Worm (Caenorhabditis elegans): ENCODE measurements around the gene F37C4.4.

The F37C4.4 gene

ce11 chrIV:3867252-3867651 is at the start of gene F37C4.4:
Gene F37C4.4, plus strand, starts transcription at chrIV:3867309.
- no peak for TF ChIP-seq W03F9.2 (tag; optimal IDR thresholded peaks at IDR 0.05)
- no peak for TF ChIP-seq him-1 (tag; optimal IDR thresholded peaks at IDR 0.05)
- TF ChIP-seq dao-5 (tag; optimal IDR thresholded peaks at IDR 0.05): no peak

DNA sequence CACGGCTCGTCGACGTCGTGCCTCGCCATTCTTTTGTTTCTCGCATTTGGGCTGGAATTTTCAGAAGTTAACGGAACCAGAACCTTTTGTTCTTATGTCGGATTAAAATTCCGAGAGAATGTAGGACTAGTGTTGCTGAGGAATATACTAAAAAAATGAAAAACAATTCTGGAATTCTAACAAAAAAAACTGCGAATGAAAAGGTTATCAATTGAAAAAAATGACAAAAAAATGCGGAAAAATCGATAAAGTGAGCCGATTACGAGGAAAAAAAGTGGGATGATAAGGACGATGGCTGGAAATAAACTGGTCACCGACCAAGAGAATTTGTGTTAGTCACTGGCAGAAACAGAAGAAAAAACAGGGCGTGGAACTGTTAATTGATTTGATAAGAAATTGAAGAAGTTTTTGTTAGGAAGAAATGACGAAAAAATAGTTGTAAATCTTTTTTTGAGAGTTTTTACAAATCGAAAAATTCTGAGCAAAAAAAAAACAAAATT is 47.8 kb upstream of the F37C4.4 start, which contains the start of gene bris-1:
bris-1 (minus strand) TSS at position 51 of the 500 bp plus-strand sequence.
- TF ChIP-seq dao-5 (tag; optimal IDR thresholded peaks at IDR 0.05) (no peak), W03F9.2 (tag; optimal IDR thresholded peaks at IDR 0.05) (no peak), him-1 (tag; optimal IDR thresholded peaks at IDR 0.05) (no peak)

DNA sequence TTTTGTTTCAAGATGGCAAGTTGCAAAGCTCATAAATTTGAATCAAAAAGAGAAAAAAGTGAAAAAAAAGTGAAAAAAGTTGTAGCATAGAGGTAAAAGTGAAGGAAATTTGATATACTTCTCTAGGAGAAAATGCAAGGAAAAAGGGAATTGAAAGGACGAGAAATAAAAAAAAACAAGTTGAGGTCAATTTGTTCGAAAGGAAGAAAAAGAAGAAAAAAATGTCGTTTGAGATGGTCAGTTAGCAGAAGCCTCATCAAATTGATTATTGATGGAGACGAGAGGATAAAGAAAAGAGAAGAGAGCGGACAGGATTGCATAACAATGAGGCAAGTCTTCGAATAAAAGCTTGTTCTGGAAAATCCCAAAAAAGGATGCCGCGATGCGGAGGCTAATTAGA is 47.0 kb upstream of the F37C4.4 start:
- TF ChIP-seq dao-5 (tag; optimal IDR thresholded peaks at IDR 0.05): no peak
- no peak for TF ChIP-seq W03F9.2 (tag; optimal IDR thresholded peaks at IDR 0.05)

DNA sequence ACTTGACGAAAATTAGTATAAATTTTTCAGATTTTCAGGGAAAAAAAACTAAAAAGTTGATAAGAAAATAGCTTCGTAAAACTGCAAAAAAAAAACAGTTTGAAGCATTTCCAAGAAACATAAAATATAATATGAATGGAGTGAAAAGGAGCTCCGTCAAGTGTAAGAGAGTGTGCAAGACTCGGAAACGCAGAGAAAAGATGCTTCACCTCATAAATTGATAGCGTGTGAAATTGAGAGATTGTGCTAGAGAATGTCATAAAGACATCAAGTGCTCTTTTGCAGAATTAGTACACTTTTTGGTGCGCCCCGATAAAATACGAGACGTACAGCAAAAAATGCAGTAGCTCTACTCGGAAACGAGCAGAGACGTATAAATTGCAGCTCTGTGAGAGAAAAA is 45.6 kb upstream of the F37C4.4 start:
- TF ChIP-seq W03F9.2 (tag; optimal IDR thresholded peaks at IDR 0.05): no peak
- no peak for TF ChIP-seq dao-5 (tag; optimal IDR thresholded peaks at IDR 0.05)
- TF ChIP-seq him-1 (tag; optimal IDR thresholded peaks at IDR 0.05): no peak

DNA sequence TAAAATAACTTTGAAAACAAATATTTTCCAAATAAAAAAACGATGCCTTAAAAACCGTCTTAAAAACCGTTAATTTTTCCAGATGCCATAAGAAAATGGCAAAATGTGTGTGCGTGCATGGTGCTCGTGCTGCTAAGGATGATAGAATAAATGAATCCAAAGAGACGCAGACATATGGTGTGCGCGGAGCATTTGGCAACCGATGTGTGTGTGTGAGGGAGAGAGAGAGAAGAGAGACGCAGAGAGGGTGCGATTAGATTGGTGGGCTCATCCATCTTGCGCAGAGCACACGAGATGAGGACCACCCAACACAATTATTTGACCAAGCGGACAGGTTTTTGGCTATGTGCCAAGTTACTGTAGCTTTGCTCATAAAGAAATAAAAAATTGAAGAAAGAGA is 42.4 kb upstream of the F37C4.4 start:
- TF ChIP-seq W03F9.2 (tag; optimal IDR thresholded peaks at IDR 0.05) (no peak), him-1 (tag; optimal IDR thresholded peaks at IDR 0.05) (no peak), dao-5 (tag; optimal IDR thresholded peaks at IDR 0.05) (no peak)

DNA sequence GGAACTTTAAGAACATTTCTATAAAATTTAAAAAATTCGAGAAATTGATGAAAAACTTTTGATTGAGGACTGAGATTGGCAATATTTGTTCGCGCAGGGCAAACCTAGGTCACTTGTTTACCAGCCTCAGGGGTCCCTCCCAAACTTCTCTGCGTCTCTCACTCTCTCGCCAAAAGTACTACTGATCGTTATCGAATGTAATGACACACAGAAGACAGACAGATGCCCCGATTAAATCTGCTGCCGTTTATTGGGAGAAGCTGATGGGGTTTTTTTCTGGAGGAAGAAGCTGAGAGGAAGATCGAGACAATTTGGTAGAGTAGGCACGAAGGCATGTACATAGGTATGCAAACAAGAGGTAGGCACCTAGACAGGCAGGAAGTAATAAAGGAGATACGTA is 41.7 kb upstream of the F37C4.4 start:
- TF ChIP-seq W03F9.2 (tag; optimal IDR thresholded peaks at IDR 0.05) (no peak), dao-5 (tag; optimal IDR thresholded peaks at IDR 0.05) (no peak), him-1 (tag; optimal IDR thresholded peaks at IDR 0.05) (no peak)

DNA sequence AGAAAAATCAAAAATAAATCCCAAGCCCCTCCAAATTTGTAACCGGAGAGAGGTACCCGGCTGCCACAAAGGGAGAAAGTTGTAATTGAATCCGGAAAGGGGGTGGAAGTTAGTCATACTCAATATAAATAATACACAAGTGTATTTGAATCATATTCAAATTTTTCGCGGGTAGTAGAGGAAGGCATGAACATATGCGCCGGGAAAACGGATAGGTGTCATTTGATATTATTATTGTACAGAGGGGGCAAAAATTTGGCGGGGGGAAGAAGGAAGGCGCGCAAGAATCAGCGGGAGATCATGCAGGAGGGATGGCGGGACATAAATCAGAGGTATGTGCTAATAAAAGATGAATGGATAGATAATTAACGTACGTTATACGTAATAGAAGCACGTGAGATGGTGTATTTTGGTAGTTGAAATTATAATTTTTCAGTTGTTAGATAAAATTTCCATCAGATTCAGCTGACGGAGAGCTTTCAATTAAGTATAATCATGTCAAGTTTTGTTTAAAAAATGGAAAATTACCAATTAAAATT is 40.5 kb upstream of the F37C4.4 start, which contains the start of gene F28F9.3:
F28F9.3 (plus strand) TSS at position 301 of the 539 bp plus-strand sequence.
- TF ChIP-seq him-1 (tag; optimal IDR thresholded peaks at IDR 0.05) (no peak), dao-5 (tag; optimal IDR thresholded peaks at IDR 0.05) (no peak), W03F9.2 (tag; optimal IDR thresholded peaks at IDR 0.05) (no peak)

DNA sequence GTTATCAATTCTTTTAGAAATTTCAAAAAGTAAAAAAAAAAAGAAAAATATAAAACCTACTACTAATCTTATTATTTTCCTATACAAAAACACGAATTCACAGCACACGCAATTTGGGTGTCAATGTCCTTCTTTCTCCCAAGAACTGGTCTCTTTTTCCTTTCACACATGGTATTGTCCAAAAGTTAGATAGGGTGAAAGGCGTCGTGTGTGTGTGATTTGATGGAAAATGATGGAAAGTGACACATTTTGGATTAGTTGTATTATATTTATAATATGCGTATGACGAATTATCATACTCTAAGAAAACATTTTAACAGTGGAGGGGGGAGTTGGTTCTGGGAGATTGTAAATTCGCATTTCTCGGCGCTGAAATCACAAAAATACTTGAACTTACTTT is 39.4 kb upstream of the F37C4.4 start:
- TF ChIP-seq him-1 (tag; optimal IDR thresholded peaks at IDR 0.05) (no peak), dao-5 (tag; optimal IDR thresholded peaks at IDR 0.05) (no peak), W03F9.2 (tag; optimal IDR thresholded peaks at IDR 0.05) (no peak)

DNA sequence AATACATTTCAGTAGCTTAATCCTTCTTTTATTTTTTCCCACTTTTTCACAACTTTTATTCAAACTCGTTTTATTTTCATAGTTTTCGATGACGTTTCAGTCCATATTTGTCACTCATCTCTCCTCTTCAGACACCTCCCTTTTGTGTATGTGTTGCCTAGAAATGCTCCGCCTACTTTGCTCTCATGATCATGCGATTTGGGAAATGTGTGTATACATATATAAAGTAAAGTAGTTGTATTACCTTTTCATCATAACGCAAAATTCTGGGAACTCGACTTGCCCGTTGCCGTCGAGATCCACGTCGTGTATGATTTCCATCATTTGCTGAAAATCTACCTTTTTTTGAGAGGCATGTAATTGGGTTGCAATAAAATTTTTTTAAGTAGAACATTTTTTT is 35.1 kb upstream of the F37C4.4 start:
- TF ChIP-seq dao-5 (tag; optimal IDR thresholded peaks at IDR 0.05): no peak

DNA sequence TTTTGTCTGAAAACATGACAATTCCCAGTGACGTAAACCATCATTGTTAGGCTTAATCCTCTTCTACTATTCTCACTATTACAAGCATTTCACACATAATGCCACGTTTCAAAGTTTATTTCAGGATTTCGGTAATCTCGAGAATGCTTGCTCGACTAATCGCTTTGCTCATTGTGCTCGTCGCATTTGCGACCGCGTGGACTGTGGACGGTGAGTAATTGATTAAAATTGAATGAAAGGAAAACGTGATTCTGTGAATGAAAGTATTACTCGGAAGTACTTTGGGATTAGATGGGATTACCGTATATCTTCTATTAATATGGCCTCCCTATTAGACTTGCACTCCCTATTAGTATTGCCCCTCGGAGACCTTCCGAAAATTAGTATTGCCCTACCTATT is 33.3 kb upstream of the F37C4.4 start:
- TF ChIP-seq him-1 (tag; optimal IDR thresholded peaks at IDR 0.05): no peak
- no peak for TF ChIP-seq W03F9.2 (tag; optimal IDR thresholded peaks at IDR 0.05)
- no peak for TF ChIP-seq dao-5 (tag; optimal IDR thresholded peaks at IDR 0.05)

DNA sequence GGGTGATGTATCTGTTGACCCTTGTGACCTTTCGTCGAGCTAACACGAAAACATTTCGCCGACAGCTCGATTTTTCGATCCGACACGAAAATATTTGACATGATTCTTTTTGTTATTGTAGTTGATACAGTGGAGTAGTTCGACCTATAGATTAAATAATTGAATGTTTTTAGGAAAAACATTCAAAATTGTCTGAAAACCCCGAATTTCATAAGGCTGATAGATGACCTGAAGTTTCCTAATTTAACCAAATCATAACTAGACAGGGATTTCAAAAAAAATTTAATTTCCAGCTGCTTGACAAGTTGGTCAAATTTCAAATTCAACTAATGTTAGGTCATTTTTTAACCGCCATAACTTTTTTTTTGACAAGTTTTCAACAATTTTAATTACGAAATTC is 32.0 kb upstream of the F37C4.4 start, which contains the start of gene cal-3:
cal-3 (minus strand) TSS at position 101 of the 400 bp plus-strand sequence.
- TF ChIP-seq him-1 (tag; optimal IDR thresholded peaks at IDR 0.05) (no peak), W03F9.2 (tag; optimal IDR thresholded peaks at IDR 0.05) (no peak), dao-5 (tag; optimal IDR thresholded peaks at IDR 0.05) (no peak)

ce11 chrIV:3838687-3839086 is 28.4 kb upstream of the F37C4.4 start:
- TF ChIP-seq dao-5 (tag; optimal IDR thresholded peaks at IDR 0.05): no peak

DNA sequence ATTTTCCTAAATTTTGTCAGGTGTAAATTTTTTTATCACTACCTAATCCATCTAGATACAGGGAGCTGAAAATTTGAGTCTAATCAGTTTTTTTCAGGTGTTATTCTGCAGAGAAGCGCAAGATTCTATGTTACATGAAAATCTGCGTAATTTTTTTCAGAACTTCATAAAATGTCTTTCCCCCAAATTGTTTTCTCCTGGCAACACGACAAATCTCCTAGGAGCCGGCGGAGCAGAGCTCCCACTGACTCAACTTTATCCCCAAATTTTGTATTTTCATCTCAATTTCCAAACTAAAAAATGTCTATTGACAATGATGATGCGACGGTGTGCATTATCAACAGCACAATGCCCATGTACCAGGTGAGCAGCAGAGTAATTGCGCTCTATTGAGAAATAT is 27.7 kb upstream of the F37C4.4 start, which contains the start of gene F28F9.2:
F28F9.2 (plus strand) TSS at position 301 of the 400 bp plus-strand sequence.
- TF ChIP-seq him-1 (tag; optimal IDR thresholded peaks at IDR 0.05): no peak
- TF ChIP-seq dao-5 (tag; optimal IDR thresholded peaks at IDR 0.05): no peak
- no peak for TF ChIP-seq W03F9.2 (tag; optimal IDR thresholded peaks at IDR 0.05)

- TF ChIP-seq him-1 (tag; optimal IDR thresholded peaks at IDR 0.05) (no peak), W03F9.2 (tag; optimal IDR thresholded peaks at IDR 0.05) (no peak), dao-5 (tag; optimal IDR thresholded peaks at IDR 0.05) (no peak)
Measured at ce11 chrIV:3840480-3840879, 26.6 kb upstream of the F37C4.4 start.

DNA sequence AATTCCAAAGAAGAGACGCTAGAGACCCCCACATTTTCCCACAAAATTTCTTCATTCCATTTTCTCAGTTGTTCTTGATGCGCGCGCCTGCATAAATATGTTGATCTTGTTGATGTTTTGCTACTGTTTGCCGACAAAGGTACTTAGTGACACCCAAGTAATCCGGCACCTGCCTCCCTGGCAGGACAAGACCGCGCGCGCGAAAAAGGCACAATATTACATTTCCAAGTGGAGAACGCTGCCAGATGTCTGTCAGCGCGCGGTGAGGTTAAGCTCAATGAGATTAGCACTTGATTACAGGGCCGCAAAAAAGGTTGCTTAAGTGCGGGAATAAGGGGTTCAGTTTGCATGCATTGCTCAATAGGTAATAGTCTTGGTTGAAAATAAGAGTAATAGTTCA is 25.5 kb upstream of the F37C4.4 start:
- no peak for TF ChIP-seq W03F9.2 (tag; optimal IDR thresholded peaks at IDR 0.05)
- no peak for TF ChIP-seq him-1 (tag; optimal IDR thresholded peaks at IDR 0.05)
- no peak for TF ChIP-seq dao-5 (tag; optimal IDR thresholded peaks at IDR 0.05)

Measured in whole organism, L4/young adult.